Fruit fly (Drosophila melanogaster) Kc167 (cell line): ENCODE data around the gene twit.

Experiments used
- Myc ChIP-seq: fragments of >200 bp; optimal IDR thresholded peaks from 2 replicates; lab custom pipeline; 2017; ENCODE audit warnings: missing external identifiers
- Sin3A ChIP-seq: fragments of >200 bp; optimal IDR thresholded peaks from 2 replicates; lab custom pipeline; 2018; ENCODE audit warnings: missing external identifiers
- h ChIP-seq: fragments of >200 bp; optimal IDR thresholded peaks from 3 replicates; lab custom pipeline; 2018; ENCODE audit warnings: missing external identifiers
- insv ChIP-seq: fragments of >200 bp; optimal IDR thresholded peaks from 3 replicates; lab custom pipeline; 2018; ENCODE audit warnings: missing external identifiers
- psq ChIP-seq: fragments of >200 bp; optimal IDR thresholded peaks from 2 replicates; lab custom pipeline; 2017; ENCODE audit warnings: missing external identifiers
- ttk ChIP-seq: sonication (Bioruptor generic); optimal IDR thresholded peaks from 2 replicates; lab custom pipeline; 2017; ENCODE audit warnings: missing external identifiers

dm6 chr2L:20816140-20816539, 36.2 kb upstream of the twit start, which contains the start of gene CG33322:
- TF ChIP-seq psq (lab: Kevin White, UChicago) (no peak), Myc (lab: Kevin White, UChicago) (no peak), insv (lab: Kevin White, UChicago) (no peak), h (lab: Kevin White, UChicago) (no peak), ttk (lab: Kevin White, UChicago) (no peak), Sin3A (lab: Kevin White, UChicago) (no peak)
